Worm (Caenorhabditis elegans) whole organism, L1 larva: ENCODE measurements around the gene acer-1.

ENCODE experiments used
- C04F5.9 ChIP-seq: sonication (generic microtip); optimal IDR thresholded peaks from 2 replicates; lab custom pipeline; 2016; ENCODE audit warnings: missing genetic modification characterization, missing compliant biosample characterization
- Y116A8C.19 ChIP-seq: sonication (generic microtip); optimal IDR thresholded peaks from 2 replicates; lab custom pipeline; 2016; ENCODE audit warnings: missing compliant biosample characterization, missing genetic modification characterization, borderline replicate concordance
- ceh-8 ChIP-seq: fragments of 200-800 bp; sonication (Bioruptor generic); optimal IDR thresholded peaks from 2 replicates; lab custom pipeline; 2018; ENCODE audit warnings: mild to moderate bottlenecking, missing genetic modification characterization, moderate library complexity, missing compliant biosample characterization
- ceh-82 ChIP-seq, 3 experiments: fragments of 150-350 bp in 1 of 3; sonication (generic microtip) in 2 of 3; optimal IDR thresholded peaks; 2 replicates each; lab custom pipeline; 2014 to 2017; ENCODE audit warnings: missing biosample characterization in 3 of 3, missing genetic modification characterization in 3 of 3
- dpl-1 ChIP-seq, 3 experiments: fragments of 150-350 bp in 2 of 3; sonication (generic microtip) in 1 of 3; optimal IDR thresholded peaks; 2 replicates each; lab custom pipeline; 2014 to 2017; ENCODE audit warnings: missing biosample characterization in 3 of 3, missing genetic modification characterization in 3 of 3, missing genetic modification reagents in 3 of 3
- efl-1 ChIP-seq, 4 experiments: fragments of 150-350 bp; optimal IDR thresholded peaks in 3 of 4; peaks in 1 of 4; 1 replicate in 1 of 4; 2 replicates in 3 of 4; lab custom pipeline; 2014; ENCODE audit warnings: missing biosample characterization in 2 of 4, missing genetic modification characterization in 2 of 4, missing genetic modification reagents in 2 of 4
- efl-3 ChIP-seq: fragments of 200-800 bp; sonication (Bioruptor generic); optimal IDR thresholded peaks from 2 replicates; lab custom pipeline; 2018; ENCODE audit warnings: mild to moderate bottlenecking, missing genetic modification characterization, missing compliant biosample characterization
- elt-2 ChIP-seq: sonication (generic microtip); optimal IDR thresholded peaks from 2 replicates; lab custom pipeline; 2016; ENCODE audit warnings: missing genetic modification characterization, mild to moderate bottlenecking, inconsistent platforms, missing compliant biosample characterization, missing genetic modification reagents
- elt-3 ChIP-seq, 6 experiments: fragments of 150-350 bp in 1 of 6; sonication (generic microtip); optimal IDR thresholded peaks; 2 replicates each; lab custom pipeline; 2017 to 2018; ENCODE audit warnings: missing biosample characterization in 6 of 6, missing genetic modification characterization in 6 of 6, inconsistent platforms in 1 of 6
- ets-5 ChIP-seq: fragments of 200-800 bp; sonication (Bioruptor generic); IDR thresholded peaks from 2 replicates; pipeline ENCODE4 v1.3.6; 2022; ENCODE audit warnings: missing genetic modification characterization, missing compliant biosample characterization
- grh-1 ChIP-seq: fragments of 200-800 bp; sonication (Bioruptor generic); IDR thresholded peaks from 2 replicates; pipeline ENCODE4 v1.3.6; 2022; ENCODE audit warnings: missing genetic modification reagents, missing genetic modification characterization, missing compliant biosample characterization
- hlh-17 ChIP-seq: fragments of 200-800 bp; sonication (Bioruptor generic); optimal IDR thresholded peaks from 2 replicates; lab custom pipeline; 2018; ENCODE audit warnings: missing genetic modification characterization, mild to moderate bottlenecking, missing compliant biosample characterization, moderate library complexity, borderline replicate concordance
- hlh-4 ChIP-seq: sonication (generic microtip); optimal IDR thresholded peaks from 2 replicates; lab custom pipeline; 2016; ENCODE audit warnings: mild to moderate bottlenecking, missing genetic modification characterization, missing compliant biosample characterization
- hpl-2 ChIP-seq: fragments of 150-350 bp; optimal IDR thresholded peaks from 2 replicates; lab custom pipeline; 2014; ENCODE audit warnings: missing biosample characterization, missing genetic modification reagents, missing genetic modification characterization
- irx-1 ChIP-seq: sonication (generic microtip); optimal IDR thresholded peaks from 2 replicates; lab custom pipeline; 2016; ENCODE audit warnings: missing genetic modification characterization, missing compliant biosample characterization
- isw-1 ChIP-seq: fragments of 200-800 bp; sonication (Bioruptor generic); IDR thresholded peaks from 2 replicates; pipeline ENCODE4 v1.3.6; 2022; ENCODE audit warnings: missing genetic modification characterization, missing compliant biosample characterization
- jun-1 ChIP-seq: fragments of 150-350 bp; optimal IDR thresholded peaks from 2 replicates; lab custom pipeline; 2014; ENCODE audit warnings: missing biosample characterization, missing genetic modification reagents, missing genetic modification characterization
- lin-14 ChIP-seq: fragments of 200-800 bp; sonication (Bioruptor generic); optimal IDR thresholded peaks from 2 replicates; lab custom pipeline; 2018; ENCODE audit warnings: mild to moderate bottlenecking, missing genetic modification characterization, moderate library complexity, missing compliant biosample characterization
- lin-15B ChIP-seq: fragments of 150-350 bp; sonication (generic microtip); optimal IDR thresholded peaks from 3 replicates; lab custom pipeline; 2014; ENCODE audit warnings: missing biosample characterization, missing genetic modification characterization
- lir-3 ChIP-seq: sonication (generic microtip); optimal IDR thresholded peaks from 2 replicates; lab custom pipeline; 2016; ENCODE audit warnings: mild to moderate bottlenecking, missing genetic modification characterization, moderate library complexity, missing compliant biosample characterization; ENCODE audit not compliant: poor library complexity
- nhr-11 ChIP-seq: fragments of 150-350 bp; optimal IDR thresholded peaks from 2 replicates; lab custom pipeline; 2014; ENCODE audit warnings: missing biosample characterization, missing genetic modification characterization
- nhr-237 ChIP-seq: fragments of 150-350 bp; optimal IDR thresholded peaks from 2 replicates; lab custom pipeline; 2014; ENCODE audit warnings: missing biosample characterization, missing genetic modification characterization
- nhr-71 ChIP-seq: sonication (generic microtip); optimal IDR thresholded peaks from 2 replicates; lab custom pipeline; 2016; ENCODE audit warnings: mild to moderate bottlenecking, missing genetic modification characterization, moderate library complexity, missing compliant biosample characterization
- nhr-84 ChIP-seq: sonication (generic microtip); optimal IDR thresholded peaks from 2 replicates; lab custom pipeline; 2017; ENCODE audit warnings: missing biosample characterization, missing genetic modification characterization
- nhr-85 ChIP-seq: sonication (generic microtip); peaks from one replicate; lab custom pipeline; 2016; ENCODE audit warnings: missing genetic modification characterization, inconsistent platforms, missing compliant biosample characterization
- pax-3 ChIP-seq: fragments of 200-800 bp; sonication (Bioruptor generic); optimal IDR thresholded peaks from 2 replicates; lab custom pipeline; 2018; ENCODE audit warnings: mild to moderate bottlenecking, missing genetic modification characterization, moderate library complexity, missing compliant biosample characterization
- pqm-1 ChIP-seq: sonication (generic microtip); optimal IDR thresholded peaks from 3 replicates; lab custom pipeline; 2017; ENCODE audit warnings: missing biosample characterization, missing genetic modification characterization
- rnt-1 ChIP-seq: sonication (generic microtip); optimal IDR thresholded peaks from 2 replicates; lab custom pipeline; 2016; ENCODE audit warnings: mild to moderate bottlenecking, missing genetic modification characterization, moderate library complexity, missing compliant biosample characterization
- snpc-4 ChIP-seq: fragments of 150-350 bp; optimal IDR thresholded peaks from 2 replicates; lab custom pipeline; 2014; ENCODE audit warnings: missing biosample characterization, missing genetic modification characterization
- sox-4 ChIP-seq: sonication (generic microtip); optimal IDR thresholded peaks from 2 replicates; lab custom pipeline; 2016; ENCODE audit warnings: missing genetic modification characterization, missing compliant biosample characterization
- sptf-1 ChIP-seq: fragments of 150-350 bp; optimal IDR thresholded peaks from 2 replicates; lab custom pipeline; 2014; ENCODE audit warnings: missing biosample characterization, missing genetic modification characterization
- swsn-7 ChIP-seq: sonication (generic microtip); optimal IDR thresholded peaks from 2 replicates; lab custom pipeline; 2016; ENCODE audit warnings: missing genetic modification characterization, missing compliant biosample characterization
- tlp-1 ChIP-seq: fragments of 150-350 bp; optimal IDR thresholded peaks from 2 replicates; lab custom pipeline; 2014; ENCODE audit warnings: missing biosample characterization, missing genetic modification characterization
- unc-130 ChIP-seq: fragments of 150-350 bp; optimal IDR thresholded peaks from 2 replicates; lab custom pipeline; 2017; ENCODE audit warnings: missing biosample characterization, missing genetic modification characterization, inconsistent platforms
- unc-98 ChIP-seq: fragments of 200-800 bp; sonication (Bioruptor generic); IDR thresholded peaks from 2 replicates; pipeline ENCODE4 v1.3.6; 2022; ENCODE audit warnings: missing genetic modification characterization, missing compliant biosample characterization
- xbp-1 ChIP-seq: sonication (generic microtip); optimal IDR thresholded peaks from 2 replicates; lab custom pipeline; 2016; ENCODE audit warnings: missing genetic modification characterization, missing compliant biosample characterization
- zag-1 ChIP-seq: fragments of 150-350 bp; optimal IDR thresholded peaks from 2 replicates; lab custom pipeline; 2014; ENCODE audit warnings: missing biosample characterization, missing genetic modification characterization
- zip-4 ChIP-seq: fragments of 200-800 bp; sonication (Bioruptor generic); optimal IDR thresholded peaks from 2 replicates; lab custom pipeline; 2018; ENCODE audit warnings: mild to moderate bottlenecking, missing genetic modification characterization, moderate library complexity, missing compliant biosample characterization

The acer-1 gene

DNA sequence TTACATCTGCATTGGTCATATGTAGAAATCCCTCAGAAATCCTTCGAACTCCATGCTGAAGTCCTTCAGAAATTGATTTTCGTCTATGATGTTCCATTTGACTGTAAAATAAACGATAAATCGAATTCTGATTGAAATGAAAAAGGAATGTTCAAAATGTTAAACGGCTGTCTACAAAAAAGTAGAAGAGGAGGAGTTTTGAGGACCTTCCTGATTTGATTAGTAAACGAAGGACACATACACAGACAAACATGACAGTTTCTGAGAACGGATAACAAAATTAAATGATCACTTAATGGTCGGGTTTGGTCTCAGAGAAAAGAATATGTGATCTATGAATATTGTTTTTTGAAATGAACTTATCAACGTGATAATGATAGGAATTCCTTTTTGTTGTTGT lies 13.2 kb downstream of the acer-1 start, which contains the start of gene slc-36.5:
Gene slc-36.5 (minus strand): TSS at position 101 of the 400 bp plus-strand sequence.
- TF ChIP-seq zag-1 (no peak), efl-3 (no peak), lin-14 (peak; percentile 13), elt-2 (tag; lab: Kevin White, UChicago) (no peak), nhr-71 (tag; lab: Kevin White, UChicago) (no peak), elt-3 (tag; optimal IDR thresholded peaks at IDR 0.05; lab: Kevin White, UChicago) (peak in 1 of 6 experiments; percentile 53), hlh-17 (GFP tag; lab: Kevin White, UChicago) (no peak), nhr-85 (tag; lab: Kevin White, UChicago) (no peak)

DNA sequence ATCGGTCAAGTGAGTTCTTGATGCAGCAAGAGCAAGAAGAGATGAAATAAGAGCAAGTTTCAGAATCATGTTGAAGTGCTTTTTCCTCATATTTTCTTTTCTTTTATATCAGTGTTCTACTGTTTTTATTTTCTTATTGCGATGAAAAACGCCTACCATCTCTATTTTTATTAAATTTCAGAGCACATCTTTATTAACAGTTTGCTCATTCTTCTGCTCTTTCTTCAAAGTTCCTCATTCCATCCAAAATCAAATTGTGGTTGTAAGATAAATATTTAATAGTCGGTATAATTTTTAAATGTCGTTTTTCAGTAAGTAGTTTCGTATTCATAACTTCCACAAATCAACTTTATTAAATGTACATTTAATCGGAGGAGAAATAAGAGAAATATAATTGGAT lies 17.7 kb downstream of the acer-1 start, which contains the start of gene C44B7.5:
Gene C44B7.5 (minus strand): TSS at position 101 of the 400 bp plus-strand sequence.
- no peak for TF ChIP-seq sox-4 (tag; lab: Kevin White, UChicago)
- TF ChIP-seq tlp-1 (tag; lab: Kevin White, UChicago) = no peak
- no peak for TF ChIP-seq Y116A8C.19 (tag; lab: Kevin White, UChicago)
- no peak for TF ChIP-seq hpl-2 (GFP tag; lab: Kevin White, UChicago)
- no peak for TF ChIP-seq lir-3
- no peak for TF ChIP-seq ceh-82 (tag; optimal IDR thresholded peaks at IDR 0.05; lab: Kevin White, UChicago)
- TF ChIP-seq xbp-1 (tag; lab: Kevin White, UChicago) = no peak
- TF ChIP-seq swsn-7 = no peak
- no peak for TF ChIP-seq pqm-1 (tag; lab: Kevin White, UChicago)
- no peak for TF ChIP-seq hlh-4 (tag; lab: Kevin White, UChicago)
- TF ChIP-seq sptf-1 = no peak
- no peak for TF ChIP-seq lin-14
- no peak for TF ChIP-seq nhr-11 (tag; lab: Kevin White, UChicago)
- no peak for TF ChIP-seq jun-1 (tag; lab: Kevin White, UChicago)
- no peak for TF ChIP-seq dpl-1 (GFP tag; optimal IDR thresholded peaks at IDR 0.05; lab: Kevin White, UChicago)

DNA sequence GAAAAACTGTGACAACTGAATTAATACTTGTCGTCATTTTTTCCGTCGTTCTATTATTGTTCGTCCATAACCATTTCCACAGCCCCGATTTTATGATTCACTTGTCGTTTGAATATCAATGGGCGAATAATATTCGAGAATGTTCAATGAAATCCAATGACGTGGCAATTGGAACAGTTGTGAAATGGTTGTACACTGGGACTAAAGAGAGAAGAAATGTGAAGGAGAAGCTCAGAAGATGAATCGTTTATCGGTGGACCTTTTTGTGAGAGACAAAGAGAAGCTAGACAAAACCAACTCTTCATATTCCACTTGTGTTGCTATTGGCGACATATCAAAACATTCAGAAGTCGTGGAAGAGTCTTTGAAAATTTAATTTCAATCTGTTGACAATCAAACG lies 19.4 kb downstream of the acer-1 start, which contains the start of gene clhm-1:
Gene clhm-1 (minus strand): TSS at position 207 of the 400 bp plus-strand sequence.
- TF ChIP-seq ets-5 = no peak
- peak; percentile 24 for TF ChIP-seq rnt-1 (tag; lab: Kevin White, UChicago)
- TF ChIP-seq C04F5.9 (tag; lab: Kevin White, UChicago) = no peak

DNA sequence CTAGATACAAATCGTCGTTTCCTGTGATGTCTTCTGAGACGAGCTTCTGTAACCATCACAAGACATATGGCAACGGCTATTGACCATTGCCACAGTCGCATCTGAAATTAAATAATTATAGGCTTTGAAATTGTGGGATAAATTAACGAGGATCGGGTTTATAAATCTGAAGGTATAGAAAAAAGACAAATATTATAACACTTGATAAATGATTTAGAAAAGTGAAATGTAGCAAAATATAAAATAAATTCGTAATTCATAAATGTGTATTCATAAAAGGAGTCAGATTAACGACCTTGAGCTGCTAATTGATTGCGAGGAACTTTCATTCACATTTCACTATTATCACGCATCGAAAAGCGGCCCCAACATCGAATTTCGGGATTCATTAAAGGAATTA lies 26.5 kb downstream of the acer-1 start, which contains the start of gene aff-1:
Gene aff-1 (minus strand): TSS at position 101 of the 400 bp plus-strand sequence.
- TF ChIP-seq elt-2 (tag; lab: Kevin White, UChicago) = no peak
- TF ChIP-seq sptf-1 = no peak
- TF ChIP-seq nhr-237 (tag; lab: Kevin White, UChicago) = no peak
- no peak for TF ChIP-seq irx-1
- no peak for TF ChIP-seq tlp-1 (tag; lab: Kevin White, UChicago)
- no peak for TF ChIP-seq sox-4 (tag; lab: Kevin White, UChicago)
- TF ChIP-seq pax-3 (tag; lab: Kevin White, UChicago) = no peak
- TF ChIP-seq nhr-84 (tag; lab: Kevin White, UChicago) = no peak
- TF ChIP-seq isw-1 (GFP tag; lab: Robert Waterston, UW) = no peak
- no peak for TF ChIP-seq unc-130 (tag; lab: Kevin White, UChicago)
- no peak for TF ChIP-seq hpl-2 (GFP tag; lab: Kevin White, UChicago)
- no peak for TF ChIP-seq efl-1 (optimal IDR thresholded peaks at IDR 0.05; lab: Kevin White, UChicago)
- TF ChIP-seq efl-1 (GFP tag; optimal IDR thresholded peaks at IDR 0.05 in 1 of 2; lab: Kevin White, UChicago) = no peak

DNA sequence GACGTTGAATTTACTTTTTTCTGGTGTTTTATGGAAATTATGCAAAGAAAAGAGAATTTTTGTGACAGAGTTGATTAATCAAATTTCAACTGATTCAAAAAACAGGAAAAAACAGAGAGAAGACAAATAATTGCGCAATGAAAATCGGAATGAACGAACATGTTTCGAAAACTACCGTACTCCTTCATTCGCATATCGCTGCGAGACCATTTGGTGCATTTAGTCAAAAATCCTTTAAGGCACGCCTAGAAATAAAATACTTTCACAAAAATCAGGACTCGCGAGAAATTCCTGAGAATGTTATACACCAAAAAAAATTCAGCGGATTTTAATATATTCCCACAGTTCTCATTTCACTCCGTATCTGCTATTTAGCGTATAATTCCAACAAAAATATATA lies 30.2 kb downstream of the acer-1 start:
- no peak for TF ChIP-seq sptf-1
- no peak for TF ChIP-seq lin-15B
- no peak for TF ChIP-seq grh-1
- TF ChIP-seq snpc-4 (tag; lab: Kevin White, UChicago) = no peak
- TF ChIP-seq zip-4 = no peak
- no peak for TF ChIP-seq ceh-8 (GFP tag; lab: Kevin White, UChicago)
- no peak for TF ChIP-seq unc-98 (GFP tag; lab: Robert Waterston, UW)
